Fruit fly (Drosophila melanogaster) whole organism, embryonic: ENCODE data around the gene CG33096.

Experiments
- Atf-2 ChIP-seq: fragments of 200-800 bp; sonication (Bioruptor generic); optimal IDR thresholded peaks from 2 replicates; lab custom pipeline; 2016; ENCODE audit warnings: missing biosample characterization, missing genetic modification characterization
- BtbVII ChIP-seq: fragments of 200-800 bp; sonication (Bioruptor generic); optimal IDR thresholded peaks from 3 replicates; lab custom pipeline; 2017; ENCODE audit warnings: missing biosample characterization, mild to moderate bottlenecking, missing genetic modification characterization
- CG10321 ChIP-seq: fragments of 200-800 bp; sonication (Bioruptor generic); IDR thresholded peaks from 2 replicates; pipeline ENCODE4 v1.3.6; 2022; ENCODE audit warnings: missing biosample characterization, missing genetic modification characterization
- CG12236 ChIP-seq: fragments of 200-800 bp; sonication (Bioruptor generic); optimal IDR thresholded peaks from 2 replicates; lab custom pipeline; 2016; ENCODE audit warnings: missing biosample characterization, missing genetic modification characterization
- CG13624 ChIP-seq: fragments of 200-800 bp; sonication (Bioruptor generic); optimal IDR thresholded peaks from 2 replicates; lab custom pipeline; 2016; ENCODE audit warnings: missing biosample characterization, missing genetic modification characterization
- CG14441 ChIP-seq: fragments of 200-800 bp; sonication (Bioruptor generic); IDR thresholded peaks from 2 replicates; pipeline ENCODE4 v1.3.6; 2022; ENCODE audit warnings: missing biosample characterization, missing genetic modification characterization
- CG1602 ChIP-seq: fragments of 200-800 bp; sonication (Bioruptor generic); optimal IDR thresholded peaks from 3 replicates; lab custom pipeline; 2016; ENCODE audit warnings: missing biosample characterization, missing genetic modification characterization
- CG17359 ChIP-seq: fragments of 200-800 bp; sonication (Bioruptor generic); optimal IDR thresholded peaks from 3 replicates; lab custom pipeline; 2018; ENCODE audit warnings: missing biosample characterization, mild to moderate bottlenecking, missing genetic modification characterization, moderate library complexity
- CG18262 ChIP-seq: fragments of 200-800 bp; optimal IDR thresholded peaks from 3 replicates; lab custom pipeline; 2019; ENCODE audit warnings: missing biosample characterization, mild to moderate bottlenecking, missing genetic modification characterization, moderate library complexity
- CG18599 ChIP-seq: fragments of 200-800 bp; sonication (Bioruptor generic); optimal IDR thresholded peaks from 3 replicates; lab custom pipeline; 2017; ENCODE audit warnings: missing biosample characterization, missing genetic modification characterization, mild to moderate bottlenecking, moderate library complexity, missing genetic modification reagents
- CG2678 ChIP-seq: fragments of 200-800 bp; sonication (Bioruptor generic); optimal IDR thresholded peaks from 3 replicates; lab custom pipeline; 2019; ENCODE audit warnings: missing biosample characterization, mild to moderate bottlenecking, missing genetic modification characterization, moderate library complexity
- CG30020 ChIP-seq: fragments of 200-800 bp; optimal IDR thresholded peaks from 2 replicates; lab custom pipeline; 2019; ENCODE audit warnings: missing biosample characterization, mild to moderate bottlenecking, missing genetic modification characterization, moderate library complexity
- CG3407 ChIP-seq: fragments of 200-800 bp; sonication (Bioruptor generic); optimal IDR thresholded peaks from 2 replicates; lab custom pipeline; 2018; ENCODE audit warnings: missing biosample characterization, mild to moderate bottlenecking, missing genetic modification characterization
- CG34376 ChIP-seq: fragments of 200-800 bp; sonication (Bioruptor generic); optimal IDR thresholded peaks from 2 replicates; lab custom pipeline; 2018; ENCODE audit warnings: missing biosample characterization, mild to moderate bottlenecking, missing genetic modification characterization
- CG4854 ChIP-seq: fragments of 200-800 bp; sonication (Bioruptor generic); optimal IDR thresholded peaks from 2 replicates; lab custom pipeline; 2016; ENCODE audit warnings: missing biosample characterization, missing genetic modification characterization, inconsistent platforms
- CG5180 ChIP-seq: fragments of 200-800 bp; sonication (Bioruptor generic); optimal IDR thresholded peaks from 3 replicates; lab custom pipeline; 2017; ENCODE audit warnings: missing biosample characterization, missing genetic modification characterization, mild to moderate bottlenecking, moderate library complexity, missing genetic modification reagents
- CG6175 ChIP-seq: fragments of 200-800 bp; sonication (Bioruptor generic); IDR thresholded peaks from 3 replicates; pipeline ENCODE4 v1.3.6; 2022; ENCODE audit warnings: missing biosample characterization, missing genetic modification characterization
- CG7839 ChIP-seq: fragments of 200-800 bp; sonication (Bioruptor generic); optimal IDR thresholded peaks from 3 replicates; lab custom pipeline; 2018; ENCODE audit warnings: missing biosample characterization, mild to moderate bottlenecking, missing genetic modification characterization, moderate library complexity
- CTCF ChIP-seq: fragments of 200-800 bp; sonication (Bioruptor generic); optimal IDR thresholded peaks from 2 replicates; lab custom pipeline; 2017; ENCODE audit warnings: missing biosample characterization, mild to moderate bottlenecking, missing genetic modification characterization, moderate library complexity
- Camta ChIP-seq: fragments of 200-800 bp; sonication (Bioruptor generic); optimal IDR thresholded peaks from 2 replicates; lab custom pipeline; 2016; ENCODE audit warnings: missing biosample characterization, missing genetic modification characterization
- Dek ChIP-seq: fragments of 200-800 bp; sonication (Bioruptor generic); optimal IDR thresholded peaks from 3 replicates; lab custom pipeline; 2019; ENCODE audit warnings: missing biosample characterization, mild to moderate bottlenecking, missing genetic modification characterization, moderate library complexity
- Dref ChIP-seq: fragments of 200-800 bp; sonication (Bioruptor generic); IDR thresholded peaks from 2 replicates; pipeline ENCODE4 v1.3.6; 2022; ENCODE audit warnings: missing biosample characterization, missing genetic modification characterization
- Hey ChIP-seq: fragments of 200-800 bp; sonication (Bioruptor generic); optimal IDR thresholded peaks from 3 replicates; lab custom pipeline; 2018; ENCODE audit warnings: missing biosample characterization, mild to moderate bottlenecking, missing genetic modification characterization
- Hr51 ChIP-seq, 2 experiments: fragments of 200-800 bp; sonication (Bioruptor generic); optimal IDR thresholded peaks; 2 replicates in 1 of 2; 3 replicates in 1 of 2; lab custom pipeline; 2016 to 2018; ENCODE audit warnings: missing biosample characterization in 2 of 2, missing genetic modification characterization in 2 of 2, mild to moderate bottlenecking in 1 of 2, moderate library complexity in 1 of 2
- Mad ChIP-seq: fragments of 200-800 bp; sonication (Bioruptor generic); optimal IDR thresholded peaks from 2 replicates; lab custom pipeline; 2016; ENCODE audit warnings: missing biosample characterization, missing genetic modification characterization
- Mrtf ChIP-seq: fragments of 200-800 bp; sonication (Bioruptor generic); IDR thresholded peaks from 3 replicates; pipeline ENCODE4 v1.3.6; 2022; ENCODE audit warnings: missing biosample characterization, missing genetic modification characterization
- PHDP ChIP-seq: fragments of 200-800 bp; sonication (Bioruptor generic); optimal IDR thresholded peaks from 3 replicates; lab custom pipeline; 2018; ENCODE audit warnings: missing biosample characterization, mild to moderate bottlenecking, missing genetic modification characterization, moderate library complexity
- Sox102F ChIP-seq: fragments of 200-800 bp; sonication (Bioruptor generic); optimal IDR thresholded peaks from 2 replicates; lab custom pipeline; 2018; ENCODE audit warnings: missing biosample characterization, mild to moderate bottlenecking, missing genetic modification characterization, moderate library complexity
- Taf1 ChIP-seq: fragments of 200-800 bp; sonication (Bioruptor generic); IDR thresholded peaks from 2 replicates; pipeline ENCODE4 v1.3.6; 2022; ENCODE audit warnings: missing biosample characterization, missing genetic modification characterization
- aop ChIP-seq: fragments of 200-800 bp; sonication (Bioruptor generic); IDR thresholded peaks from 2 replicates; pipeline ENCODE4 v1.3.6; 2022; ENCODE audit warnings: missing biosample characterization, missing genetic modification characterization
- bbx ChIP-seq: fragments of 200-800 bp; sonication (Bioruptor generic); IDR thresholded peaks from 2 replicates; pipeline ENCODE4 v1.3.6; 2022; ENCODE audit warnings: missing biosample characterization, missing genetic modification characterization; ENCODE audit not compliant: partially characterized antibody
- cato ChIP-seq: fragments of 200-800 bp; sonication (Bioruptor generic); optimal IDR thresholded peaks from 2 replicates; lab custom pipeline; 2016; ENCODE audit warnings: missing biosample characterization, missing genetic modification characterization, borderline replicate concordance
- danr ChIP-seq: fragments of 200-800 bp; sonication (Bioruptor generic); IDR thresholded peaks from 2 replicates; pipeline ENCODE4 v1.3.6; 2022; ENCODE audit warnings: missing biosample characterization, missing genetic modification characterization
- dpn ChIP-seq, 2 experiments: fragments of 200-800 bp; sonication (Bioruptor generic); optimal IDR thresholded peaks; 3 replicates each; lab custom pipeline; 2016; ENCODE audit warnings: missing biosample characterization in 2 of 2, missing genetic modification characterization in 2 of 2
- gem ChIP-seq: fragments of 200-800 bp; sonication (Bioruptor generic); optimal IDR thresholded peaks from 2 replicates; lab custom pipeline; 2019; ENCODE audit warnings: missing biosample characterization, mild to moderate bottlenecking, missing genetic modification characterization, moderate library complexity
- grn ChIP-seq: fragments of 200-800 bp; sonication (Bioruptor generic); optimal IDR thresholded peaks from 3 replicates; lab custom pipeline; 2017; ENCODE audit warnings: missing biosample characterization, missing genetic modification characterization
- gsb ChIP-seq: fragments of 200-800 bp; sonication (Bioruptor generic); IDR thresholded peaks from 2 replicates; pipeline ENCODE4 v1.3.6; 2022; ENCODE audit warnings: missing biosample characterization, missing genetic modification characterization
- insv ChIP-seq, 2 experiments: fragments of 200-800 bp; sonication (Bioruptor generic); optimal IDR thresholded peaks; 3 replicates each; lab custom pipeline; 2016 to 2018; ENCODE audit warnings: missing biosample characterization in 2 of 2, missing genetic modification characterization in 2 of 2
- lab ChIP-seq: fragments of 200-800 bp; sonication (Bioruptor generic); optimal IDR thresholded peaks from 3 replicates; lab custom pipeline; 2017; ENCODE audit warnings: missing biosample characterization, missing genetic modification characterization, mild to moderate bottlenecking, moderate library complexity, missing genetic modification reagents
- maf-S ChIP-seq: fragments of 200-800 bp; sonication (Bioruptor generic); optimal IDR thresholded peaks from 2 replicates; lab custom pipeline; 2016; ENCODE audit warnings: missing biosample characterization, missing genetic modification characterization
- mirr ChIP-seq: fragments of 200-800 bp; sonication (Bioruptor generic); optimal IDR thresholded peaks from 3 replicates; lab custom pipeline; 2018; ENCODE audit warnings: missing biosample characterization, mild to moderate bottlenecking, missing genetic modification characterization
- nau ChIP-seq: fragments of 200-800 bp; sonication (Bioruptor generic); optimal IDR thresholded peaks from 3 replicates; lab custom pipeline; 2017; ENCODE audit warnings: missing biosample characterization, mild to moderate bottlenecking, missing genetic modification characterization, missing genetic modification reagents
- odd ChIP-seq: fragments of 200-800 bp; sonication (Bioruptor generic); optimal IDR thresholded peaks from 2 replicates; lab custom pipeline; 2017; ENCODE audit warnings: missing biosample characterization, mild to moderate bottlenecking, missing genetic modification characterization
- ranshi ChIP-seq: fragments of 200-800 bp; sonication (Bioruptor generic); IDR thresholded peaks from 2 replicates; pipeline ENCODE4 v1.3.6; 2022; ENCODE audit warnings: missing biosample characterization, missing genetic modification characterization
- sd ChIP-seq: fragments of 200-800 bp; sonication (Bioruptor generic); optimal IDR thresholded peaks from 3 replicates; lab custom pipeline; 2018; ENCODE audit warnings: missing biosample characterization, mild to moderate bottlenecking, missing genetic modification characterization, moderate library complexity
- sens-2 ChIP-seq: fragments of 200-800 bp; sonication (Bioruptor generic); IDR thresholded peaks from 2 replicates; pipeline ENCODE4 v1.3.6; 2022; ENCODE audit warnings: missing biosample characterization, missing genetic modification characterization
- slbo ChIP-seq: fragments of 200-800 bp; sonication (Bioruptor generic); IDR thresholded peaks from 2 replicates; pipeline ENCODE4 v1.3.6; 2022; ENCODE audit warnings: missing biosample characterization, missing genetic modification characterization
- stwl ChIP-seq: fragments of 200-800 bp; sonication (Bioruptor generic); optimal IDR thresholded peaks from 3 replicates; lab custom pipeline; 2018; ENCODE audit warnings: missing biosample characterization, mild to moderate bottlenecking, missing genetic modification characterization, moderate library complexity
- sug ChIP-seq: fragments of 200-800 bp; optimal IDR thresholded peaks from 2 replicates; lab custom pipeline; 2019; ENCODE audit warnings: missing biosample characterization, mild to moderate bottlenecking, missing genetic modification characterization, moderate library complexity
- zfh2 ChIP-seq: fragments of 200-800 bp; sonication (Bioruptor generic); optimal IDR thresholded peaks from 2 replicates; lab custom pipeline; 2016; ENCODE audit warnings: missing biosample characterization, missing genetic modification characterization

CG33096 gene

dm6 chr3R:25051441-25052097, 45.9 kb upstream of the CG33096 start:
- TF ChIP-seq CG18599 (GFP tag; lab: Kevin White, UChicago) (peak; percentile 56), CG10321 (GFP tag; lab: Robert Waterston, UW) (no peak), CG17359 (tag; lab: Kevin White, UChicago) (no peak), CG14441 (GFP tag; lab: Robert Waterston, UW) (peak; percentile 44; the same call in 1 of the 2 replicates), CG18262 (no peak), stwl (tag; lab: Kevin White, UChicago) (no peak), CG30020 (tag; lab: Kevin White, UChicago) (no peak), CG2678 (tag; lab: Kevin White, UChicago) (peak; percentile 5), Dek (tag; lab: Kevin White, UChicago) (no peak), CG3407 (GFP tag; lab: Kevin White, UChicago) (no peak), grn (GFP tag; lab: Kevin White, UChicago) (peak; percentile 18), CG34376 (peak; percentile 43), cato (GFP tag; lab: Kevin White, UChicago) (no peak), Mad (no peak), CG4854 (GFP tag; lab: Kevin White, UChicago) (no peak), CG6175 (no peak), CG1602 (GFP tag; lab: Kevin White, UChicago) (no peak), danr (GFP tag; lab: Robert Waterston, UW) (no peak), Hr51 (GFP tag; optimal IDR thresholded peaks at IDR 0.05; lab: Kevin White, UChicago) (peak in 1 of 2 experiments; percentile 7), aop (GFP tag; lab: Robert Waterston, UW) (no peak), slbo (GFP tag; lab: Robert Waterston, UW) (peak; percentile 51; the same call in 1 of the 2 replicates), gem (peak; percentile 24), odd (GFP tag; lab: Kevin White, UChicago) (no peak), mirr (GFP tag; lab: Kevin White, UChicago) (peak; percentile 62), CTCF (GFP tag; lab: Kevin White, UChicago) (no peak), Camta (no peak), bbx (GFP tag; lab: Robert Waterston, UW) (no peak), zfh2 (GFP tag; lab: Kevin White, UChicago) (no peak), Sox102F (GFP tag; lab: Kevin White, UChicago) (no peak), sens-2 (GFP tag; lab: Robert Waterston, UW) (no peak), lab (GFP tag; lab: Kevin White, UChicago) (peak; percentile 39), CG7839 (no peak), Taf1 (GFP tag; lab: Robert Waterston, UW) (peak; percentile 22; the same call in 1 of the 2 replicates), CG12236 (GFP tag; lab: Kevin White, UChicago) (no peak), Dref (GFP tag; lab: Robert Waterston, UW) (no peak), insv (GFP tag; optimal IDR thresholded peaks at IDR 0.05; lab: Kevin White, UChicago) (no peak), Hey (tag; lab: Kevin White, UChicago) (peak; percentile 50), sd (tag; lab: Kevin White, UChicago) (peak; percentile 93), ranshi (no peak), Mrtf (GFP tag; lab: Robert Waterston, UW) (no peak), sug (tag; lab: Kevin White, UChicago) (peak; percentile 3), PHDP (tag; lab: Kevin White, UChicago) (peak; percentile 16), nau (GFP tag; lab: Kevin White, UChicago) (no peak), CG13624 (GFP tag; lab: Kevin White, UChicago) (peak; percentile 21), Atf-2 (GFP tag; lab: Kevin White, UChicago) (no peak), CG5180 (GFP tag; lab: Kevin White, UChicago) (no peak), BtbVII (GFP tag; lab: Kevin White, UChicago) (no peak), maf-S (GFP tag; lab: Kevin White, UChicago) (no peak), gsb (GFP tag; lab: Robert Waterston, UW) (no peak), dpn (GFP tag; optimal IDR thresholded peaks at IDR 0.05; lab: Kevin White, UChicago) (no peak)
